Fruit fly (Drosophila melanogaster): Measurements from ENCODE around the gene Pgcl.

Pgcl gene

DNA sequence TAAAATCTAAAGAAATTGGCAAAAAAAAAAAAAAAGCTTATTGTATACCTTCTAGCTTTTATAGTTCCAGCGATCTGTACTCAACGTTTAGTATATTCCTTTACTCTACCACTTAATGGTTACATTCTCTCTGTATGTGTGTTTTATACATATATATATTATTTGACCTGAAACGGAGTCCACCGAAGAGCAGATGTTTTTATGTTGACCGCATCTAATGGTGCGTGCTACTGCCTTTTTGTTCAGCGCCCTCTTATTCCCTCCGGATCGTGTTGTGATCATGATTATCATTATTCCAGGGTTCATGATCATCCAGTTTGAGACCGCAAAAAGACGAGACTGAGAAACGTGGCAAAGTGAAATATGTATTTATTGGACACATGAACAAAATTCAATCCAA, 45.0 kb downstream of the Pgcl start:
- TF ChIP-seq rn (GFP tag; IDR thresholded peaks at IDR 0.05) (no peak), CG4496 (GFP tag; IDR thresholded peaks at IDR 0.05) (no peak), CG15710 (tag; optimal IDR thresholded peaks at IDR 0.05) (no peak), Snoo (tag; optimal IDR thresholded peaks at IDR 0.05) (no peak), CG32121 (GFP tag; IDR thresholded peaks at IDR 0.05) (no peak), Pif1B (GFP tag; optimal IDR thresholded peaks at IDR 0.05) (no peak)

DNA sequence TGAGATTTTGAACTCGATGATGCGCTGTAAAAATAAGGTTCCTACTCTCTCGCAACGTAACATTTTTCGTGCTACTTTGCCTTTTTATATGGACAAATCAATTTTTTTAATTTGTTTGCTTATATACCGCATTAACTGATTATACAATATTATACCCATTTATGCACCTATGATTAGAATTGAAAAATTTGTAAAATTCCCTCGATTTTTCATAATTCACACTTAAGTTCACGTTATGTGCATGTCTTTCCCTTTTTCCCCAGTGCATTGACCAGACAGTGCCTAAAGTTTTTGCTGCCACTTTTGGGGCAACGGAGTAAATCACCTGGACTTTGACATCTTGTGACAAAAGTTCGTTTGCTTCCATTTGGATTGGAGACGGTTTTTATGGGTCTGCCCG, 46.8 kb downstream of the Pgcl start:
- no peak for TF ChIP-seq CG32121 (GFP tag; IDR thresholded peaks at IDR 0.05)
- TF ChIP-seq CG8301 (tag; optimal IDR thresholded peaks at IDR 0.05) = no peak

Data from whole organism, pupa.